Worm (Caenorhabditis elegans): ENCODE results near the gene R09A8.5.

DNA sequence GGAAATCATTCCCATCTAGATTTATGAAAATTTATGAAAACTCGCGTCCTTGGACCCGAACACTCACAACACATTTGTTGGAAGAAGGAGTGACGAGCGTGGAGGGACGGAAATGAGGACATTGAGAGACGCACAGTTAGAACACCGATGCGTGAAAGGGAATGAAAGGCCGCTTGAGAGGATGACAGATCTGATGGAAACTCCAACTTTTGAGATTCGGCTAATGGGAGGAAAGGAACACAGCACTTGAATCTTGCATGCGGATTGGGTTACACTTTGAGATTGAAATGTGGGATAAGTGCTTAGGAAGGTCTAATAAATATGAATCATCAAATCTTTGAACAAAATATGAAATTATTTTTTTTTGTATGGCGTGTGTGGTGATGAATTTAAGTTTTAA lies 5.5 kb upstream of the R09A8.5 start:
- TF ChIP-seq zip-8 (tag; optimal IDR thresholded peaks at IDR 0.05) (no peak), nhr-237 (tag; optimal IDR thresholded peaks at IDR 0.05) (no peak), nhr-28 (tag; optimal IDR thresholded peaks at IDR 0.05) (no peak), ces-1 (GFP tag; optimal IDR thresholded peaks at IDR 0.05) (no peak), lsy-2 (tag; optimal IDR thresholded peaks at IDR 0.05) (no peak), unc-39 (tag; optimal IDR thresholded peaks at IDR 0.05) (no peak), lin-13 (tag; optimal IDR thresholded peaks at IDR 0.05) (no peak), blmp-1 (tag; optimal IDR thresholded peaks at IDR 0.05) (no peak), snpc-4 (tag; optimal IDR thresholded peaks at IDR 0.05) (no peak), tbx-8 (GFP tag; optimal IDR thresholded peaks at IDR 0.05) (no peak), nhr-76 (tag; optimal IDR thresholded peaks at IDR 0.05) (no peak), unc-62 (GFP tag; optimal IDR thresholded peaks at IDR 0.05) (no peak)
